Fruit fly (Drosophila melanogaster) whole organism, embryonic: ENCODE data around the gene CG42488.

Experiments used
- Abd-B ChIP-seq: fragments of 200-800 bp; sonication (Bioruptor generic); optimal IDR thresholded peaks from 2 replicates; lab custom pipeline; 2018; ENCODE audit warnings: missing biosample characterization, mild to moderate bottlenecking, missing genetic modification characterization, moderate library complexity
- Asciz ChIP-seq: fragments of 200-800 bp; sonication (Bioruptor generic); optimal IDR thresholded peaks from 2 replicates; lab custom pipeline; 2017; ENCODE audit warnings: missing biosample characterization, mild to moderate bottlenecking, missing genetic modification characterization, missing genetic modification reagents
- CG10431 ChIP-seq: fragments of 200-800 bp; sonication (Bioruptor generic); optimal IDR thresholded peaks from 3 replicates; lab custom pipeline; 2018; ENCODE audit warnings: missing biosample characterization, mild to moderate bottlenecking, missing genetic modification characterization
- CG10959 ChIP-seq: fragments of 200-800 bp; sonication (Bioruptor generic); IDR thresholded peaks from 2 replicates; pipeline ENCODE4 v1.3.6; 2022; ENCODE audit warnings: missing biosample characterization, missing genetic modification characterization
- CG12104 ChIP-seq: fragments of 200-800 bp; sonication (Bioruptor generic); optimal IDR thresholded peaks from 3 replicates; lab custom pipeline; 2016; ENCODE audit warnings: missing biosample characterization, missing genetic modification characterization
- CG1233 ChIP-seq: fragments of 200-800 bp; sonication (Bioruptor generic); optimal IDR thresholded peaks from 4 replicates; lab custom pipeline; 2018; ENCODE audit warnings: missing biosample characterization, mild to moderate bottlenecking, missing genetic modification characterization
- CG12391 ChIP-seq: fragments of 200-800 bp; sonication (Bioruptor generic); optimal IDR thresholded peaks from 3 replicates; lab custom pipeline; 2018; ENCODE audit warnings: missing biosample characterization, mild to moderate bottlenecking, missing genetic modification characterization, moderate library complexity
- CG14667 ChIP-seq: fragments of 200-800 bp; sonication (Bioruptor generic); IDR thresholded peaks from 2 replicates; pipeline ENCODE4 v1.3.6; 2022; ENCODE audit warnings: missing biosample characterization, missing genetic modification characterization
- CG14965 ChIP-seq: fragments of 200-800 bp; sonication (Bioruptor generic); optimal IDR thresholded peaks from 2 replicates; lab custom pipeline; 2016; ENCODE audit warnings: missing biosample characterization, missing genetic modification characterization, borderline replicate concordance
- CG17361 ChIP-seq: fragments of 200-800 bp; sonication (Bioruptor generic); IDR thresholded peaks from 3 replicates; pipeline ENCODE4 v1.3.6; 2022; ENCODE audit warnings: missing biosample characterization, missing genetic modification characterization
- CG33213 ChIP-seq: fragments of 200-800 bp; sonication (Bioruptor generic); optimal IDR thresholded peaks from 3 replicates; lab custom pipeline; 2016; ENCODE audit warnings: missing biosample characterization, missing genetic modification characterization
- CG4424 ChIP-seq: fragments of 200-800 bp; sonication (Bioruptor generic); optimal IDR thresholded peaks from 3 replicates; lab custom pipeline; 2016; ENCODE audit warnings: missing biosample characterization, missing genetic modification characterization
- CG4707 ChIP-seq: fragments of 200-800 bp; sonication (Bioruptor generic); optimal IDR thresholded peaks from 2 replicates; lab custom pipeline; 2018; ENCODE audit warnings: missing biosample characterization, mild to moderate bottlenecking, missing genetic modification characterization, moderate library complexity
- CG4730 ChIP-seq: fragments of 200-800 bp; sonication (Bioruptor generic); IDR thresholded peaks from 2 replicates; pipeline ENCODE4 v1.3.6; 2022; ENCODE audit warnings: missing biosample characterization, missing genetic modification characterization
- CG6175 ChIP-seq: fragments of 200-800 bp; sonication (Bioruptor generic); IDR thresholded peaks from 3 replicates; pipeline ENCODE4 v1.3.6; 2022; ENCODE audit warnings: missing biosample characterization, missing genetic modification characterization
- CG6854 ChIP-seq: fragments of 200-800 bp; sonication (Bioruptor generic); optimal IDR thresholded peaks from 3 replicates; lab custom pipeline; 2017; ENCODE audit warnings: missing biosample characterization, mild to moderate bottlenecking, missing genetic modification characterization
- CG8478 ChIP-seq: fragments of >200 bp; optimal IDR thresholded peaks from 2 replicates; lab custom pipeline; 2018
- HLH54F ChIP-seq: fragments of 200-800 bp; sonication (Bioruptor generic); optimal IDR thresholded peaks from 3 replicates; lab custom pipeline; 2016; ENCODE audit warnings: missing biosample characterization, missing genetic modification characterization
- HmgZ ChIP-seq: fragments of 200-800 bp; sonication (Bioruptor generic); optimal IDR thresholded peaks from 2 replicates; lab custom pipeline; 2018; ENCODE audit warnings: missing biosample characterization, mild to moderate bottlenecking, missing genetic modification characterization
- Hmr ChIP-seq: fragments of 200-800 bp; sonication (Bioruptor generic); optimal IDR thresholded peaks from 3 replicates; lab custom pipeline; 2017; ENCODE audit warnings: mild to moderate bottlenecking, missing biosample characterization, missing genetic modification reagents, missing genetic modification characterization
- Hr78 ChIP-seq, 2 experiments: fragments of 200-800 bp in 1 of 2; fragments of >200 bp in 1 of 2; sonication (Bioruptor generic) in 1 of 2; optimal IDR thresholded peaks; 2 replicates each; lab custom pipeline; 2017 to 2019; ENCODE audit warnings: missing biosample characterization in 2 of 2, missing genetic modification characterization in 2 of 2, mild to moderate bottlenecking in 1 of 2, moderate library complexity in 1 of 2
- Jarid2 ChIP-seq: fragments of 200-800 bp; sonication (Bioruptor generic); optimal IDR thresholded peaks from 3 replicates; lab custom pipeline; 2017; ENCODE audit warnings: mild to moderate bottlenecking, missing biosample characterization, missing genetic modification reagents, missing genetic modification characterization
- MBD-R2 ChIP-seq: fragments of 200-800 bp; sonication (Bioruptor generic); IDR thresholded peaks from 2 replicates; pipeline ENCODE4 v1.3.6; 2022; ENCODE audit warnings: missing biosample characterization, missing genetic modification characterization
- Mad ChIP-seq: fragments of 200-800 bp; sonication (Bioruptor generic); optimal IDR thresholded peaks from 2 replicates; lab custom pipeline; 2016; ENCODE audit warnings: missing biosample characterization, missing genetic modification characterization
- Med ChIP-seq: fragments of 200-800 bp; sonication (Bioruptor generic); peaks from one replicate; lab custom pipeline; 2016; ENCODE audit warnings: missing biosample characterization, missing genetic modification characterization, mild to moderate bottlenecking, inconsistent platforms, moderate library complexity
- Nf-YC ChIP-seq: fragments of 200-800 bp; optimal IDR thresholded peaks from 3 replicates; lab custom pipeline; 2019; ENCODE audit warnings: missing biosample characterization, mild to moderate bottlenecking, missing genetic modification characterization, moderate library complexity
- Scr ChIP-seq: fragments of 200-800 bp; sonication (Bioruptor generic); IDR thresholded peaks from 2 replicates; pipeline ENCODE4 v1.3.6; 2022; ENCODE audit warnings: missing biosample characterization, missing genetic modification characterization; ENCODE audit not compliant: partially characterized antibody
- Six4 ChIP-seq: fragments of 200-800 bp; sonication (Bioruptor generic); optimal IDR thresholded peaks from 2 replicates; lab custom pipeline; 2016; ENCODE audit warnings: missing biosample characterization, missing genetic modification characterization
- Sox102F ChIP-seq: fragments of 200-800 bp; sonication (Bioruptor generic); optimal IDR thresholded peaks from 2 replicates; lab custom pipeline; 2018; ENCODE audit warnings: missing biosample characterization, mild to moderate bottlenecking, missing genetic modification characterization, moderate library complexity
- Ssrp ChIP-seq: fragments of 200-800 bp; sonication (Bioruptor generic); optimal IDR thresholded peaks from 2 replicates; lab custom pipeline; 2018; ENCODE audit warnings: missing biosample characterization, mild to moderate bottlenecking, missing genetic modification characterization, moderate library complexity
- aop ChIP-seq: fragments of 200-800 bp; sonication (Bioruptor generic); IDR thresholded peaks from 2 replicates; pipeline ENCODE4 v1.3.6; 2022; ENCODE audit warnings: missing biosample characterization, missing genetic modification characterization
- ato ChIP-seq: fragments of 200-800 bp; sonication (Bioruptor generic); IDR thresholded peaks from 2 replicates; pipeline ENCODE4 v1.3.6; 2022; ENCODE audit warnings: missing biosample characterization, missing genetic modification characterization; ENCODE audit not compliant: partially characterized antibody
- cg ChIP-seq: fragments of 200-800 bp; sonication (Bioruptor generic); optimal IDR thresholded peaks from 3 replicates; lab custom pipeline; 2019; ENCODE audit warnings: missing biosample characterization, mild to moderate bottlenecking, missing genetic modification characterization, moderate library complexity
- chn ChIP-seq: fragments of 200-800 bp; sonication (Bioruptor generic); optimal IDR thresholded peaks from 2 replicates; lab custom pipeline; 2016; ENCODE audit warnings: missing biosample characterization, missing genetic modification characterization
- en ChIP-seq: fragments of 200-800 bp; sonication (Bioruptor generic); optimal IDR thresholded peaks from 2 replicates; lab custom pipeline; 2016; ENCODE audit warnings: missing biosample characterization, missing genetic modification characterization
- fd102C ChIP-seq: fragments of 200-800 bp; sonication (Bioruptor generic); optimal IDR thresholded peaks from 2 replicates; lab custom pipeline; 2018; ENCODE audit warnings: missing biosample characterization, mild to moderate bottlenecking, missing genetic modification characterization, moderate library complexity
- fru ChIP-seq: fragments of >200 bp; optimal IDR thresholded peaks from 2 replicates; lab custom pipeline; 2017
- gcm2 ChIP-seq: fragments of 200-800 bp; sonication (Bioruptor generic); optimal IDR thresholded peaks from 2 replicates; lab custom pipeline; 2016; ENCODE audit warnings: missing biosample characterization, missing genetic modification characterization
- gsb-n ChIP-seq: fragments of 200-800 bp; sonication (Bioruptor generic); optimal IDR thresholded peaks from 3 replicates; lab custom pipeline; 2018; ENCODE audit warnings: missing biosample characterization, mild to moderate bottlenecking, missing genetic modification characterization
- ham ChIP-seq: fragments of 200-800 bp; sonication (Bioruptor generic); IDR thresholded peaks from 2 replicates; pipeline ENCODE4 v1.3.6; 2022; ENCODE audit warnings: missing biosample characterization, missing genetic modification characterization
- insv ChIP-seq, 2 experiments: fragments of 200-800 bp; sonication (Bioruptor generic); optimal IDR thresholded peaks; 3 replicates each; lab custom pipeline; 2016 to 2018; ENCODE audit warnings: missing biosample characterization in 2 of 2, missing genetic modification characterization in 2 of 2
- ken ChIP-seq: fragments of 200-800 bp; sonication (Bioruptor generic); IDR thresholded peaks from 3 replicates; pipeline ENCODE4 v1.3.6; 2022; ENCODE audit warnings: missing biosample characterization, missing genetic modification characterization
- oc ChIP-seq: fragments of 200-800 bp; sonication (Bioruptor generic); optimal IDR thresholded peaks from 2 replicates; lab custom pipeline; 2018; ENCODE audit warnings: missing biosample characterization, mild to moderate bottlenecking, missing genetic modification characterization, moderate library complexity
- peb ChIP-seq: fragments of 200-800 bp; sonication (Bioruptor generic); IDR thresholded peaks from 2 replicates; pipeline ENCODE4 v1.3.6; 2022; ENCODE audit warnings: missing biosample characterization, missing genetic modification characterization
- phol ChIP-seq: fragments of 200-800 bp; sonication (Bioruptor generic); optimal IDR thresholded peaks from 3 replicates; lab custom pipeline; 2018; ENCODE audit warnings: missing biosample characterization, mild to moderate bottlenecking, missing genetic modification characterization, moderate library complexity
- pum ChIP-seq: fragments of 200-800 bp; sonication (Bioruptor generic); optimal IDR thresholded peaks from 2 replicates; lab custom pipeline; 2016; ENCODE audit warnings: missing biosample characterization, missing genetic modification characterization
- schlank ChIP-seq: fragments of 200-800 bp; sonication (Bioruptor generic); optimal IDR thresholded peaks from 2 replicates; lab custom pipeline; 2018; ENCODE audit warnings: missing biosample characterization, mild to moderate bottlenecking, missing genetic modification characterization
- sima ChIP-seq: fragments of 200-800 bp; sonication (Bioruptor generic); optimal IDR thresholded peaks from 2 replicates; lab custom pipeline; 2016; ENCODE audit warnings: missing biosample characterization, missing genetic modification characterization
- so ChIP-seq: fragments of 200-800 bp; sonication (Bioruptor generic); IDR thresholded peaks from 3 replicates; pipeline ENCODE4 v1.3.6; 2022; ENCODE audit warnings: missing biosample characterization, missing genetic modification characterization
- sr ChIP-seq: fragments of 200-800 bp; sonication (Bioruptor generic); IDR thresholded peaks from 3 replicates; pipeline ENCODE4 v1.3.6; 2022; ENCODE audit warnings: missing biosample characterization, missing genetic modification characterization
- z ChIP-seq: fragments of 200-800 bp; sonication (Bioruptor generic); IDR thresholded peaks from 3 replicates; pipeline ENCODE4 v1.3.6; 2022; ENCODE audit warnings: missing biosample characterization, missing genetic modification characterization
- zf30C ChIP-seq: fragments of 200-800 bp; sonication (Bioruptor generic); optimal IDR thresholded peaks from 3 replicates; lab custom pipeline; 2018; ENCODE audit warnings: missing biosample characterization, mild to moderate bottlenecking, missing genetic modification characterization
- zfh2 ChIP-seq: fragments of 200-800 bp; sonication (Bioruptor generic); optimal IDR thresholded peaks from 2 replicates; lab custom pipeline; 2016; ENCODE audit warnings: missing biosample characterization, missing genetic modification characterization

Gene CG42488

DNA sequence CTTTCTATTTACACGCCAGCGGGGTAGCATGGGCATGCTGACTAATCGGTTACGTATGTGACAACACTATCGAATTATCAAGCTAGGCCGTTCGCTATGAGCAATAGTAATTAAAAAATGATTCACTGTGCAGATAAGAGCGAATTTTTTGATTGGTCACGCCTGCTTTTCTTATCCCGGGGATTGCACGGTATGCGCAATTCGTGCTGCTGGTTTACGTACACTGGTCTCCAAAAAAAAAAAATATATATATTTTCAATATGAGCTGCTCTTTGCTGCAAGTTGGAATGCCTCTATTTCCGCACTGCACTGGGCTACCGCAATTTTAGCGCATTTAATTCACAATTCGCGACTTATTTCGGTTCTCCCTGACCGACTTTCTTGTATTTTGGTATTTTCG is 7.5 kb downstream of the CG42488 start (continued):
- no peak for TF ChIP-seq Jarid2 (GFP tag; lab: Kevin White, UChicago)
- no peak for TF ChIP-seq zf30C (GFP tag; lab: Kevin White, UChicago)
- TF ChIP-seq insv (GFP tag; optimal IDR thresholded peaks at IDR 0.05; lab: Kevin White, UChicago): no peak
- no peak for TF ChIP-seq fd102C (GFP tag; lab: Kevin White, UChicago)
- TF ChIP-seq Med (GFP tag; lab: Kevin White, UChicago): no peak
- no peak for TF ChIP-seq CG4730 (GFP tag; lab: Robert Waterston, UW)
- TF ChIP-seq CG6175 (GFP tag; lab: Robert Waterston, UW): no peak
- TF ChIP-seq Scr (GFP tag; lab: Robert Waterston, UW): no peak
- TF ChIP-seq aop (GFP tag; lab: Robert Waterston, UW): no peak
- TF ChIP-seq phol: no peak
- TF ChIP-seq CG10431 (GFP tag; lab: Kevin White, UChicago): no peak
- no peak for TF ChIP-seq gcm2
- TF ChIP-seq CG8478 (lab: Kevin White, UChicago): no peak
- no peak for TF ChIP-seq CG14965 (GFP tag; lab: Kevin White, UChicago)
- no peak for TF ChIP-seq CG17361 (GFP tag; lab: Robert Waterston, UW)
- TF ChIP-seq z (GFP tag; lab: Robert Waterston, UW): no peak
- TF ChIP-seq zfh2 (GFP tag; lab: Kevin White, UChicago): no peak
- TF ChIP-seq MBD-R2 (GFP tag; lab: Robert Waterston, UW): no peak
- TF ChIP-seq CG10959 (GFP tag; lab: Robert Waterston, UW): no peak
- TF ChIP-seq CG6854 (GFP tag; lab: Kevin White, UChicago): no peak
- no peak for TF ChIP-seq HLH54F (GFP tag; lab: Kevin White, UChicago)
- no peak for TF ChIP-seq fru (lab: Kevin White, UChicago)
- TF ChIP-seq CG12391 (tag; lab: Kevin White, UChicago): no peak
- no peak for TF ChIP-seq CG33213 (GFP tag; lab: Kevin White, UChicago)
- TF ChIP-seq CG12104 (GFP tag; lab: Kevin White, UChicago): no peak
- no peak for TF ChIP-seq pum
- TF ChIP-seq CG4424 (GFP tag; lab: Kevin White, UChicago): no peak
- no peak for TF ChIP-seq Hr78 (GFP tag; optimal IDR thresholded peaks at IDR 0.05; lab: Kevin White, UChicago)
- TF ChIP-seq Ssrp (tag; lab: Kevin White, UChicago): no peak
- no peak for TF ChIP-seq CG1233 (GFP tag; lab: Kevin White, UChicago)
- TF ChIP-seq HmgZ (tag; lab: Kevin White, UChicago): no peak
- TF ChIP-seq schlank (tag; lab: Kevin White, UChicago): no peak
- no peak for TF ChIP-seq CG4707
- TF ChIP-seq CG14667 (GFP tag; lab: Robert Waterston, UW): no peak
- no peak; the same call in 2 of the 3 replicates for TF ChIP-seq so (GFP tag; lab: Robert Waterston, UW)
- peak; percentile 29; the same call in 1 of the 3 replicates for TF ChIP-seq ken
- no peak for TF ChIP-seq Six4 (GFP tag; lab: Kevin White, UChicago)
- no peak for TF ChIP-seq sima (GFP tag; lab: Kevin White, UChicago)
- TF ChIP-seq Sox102F (GFP tag; lab: Kevin White, UChicago): peak; percentile 52
- TF ChIP-seq ato (GFP tag; lab: Robert Waterston, UW): no peak
- TF ChIP-seq cg (GFP tag; lab: Kevin White, UChicago): no peak
- no peak for TF ChIP-seq peb
- no peak for TF ChIP-seq chn (GFP tag; lab: Kevin White, UChicago)
- peak; percentile 29 for TF ChIP-seq oc (tag; lab: Kevin White, UChicago)
- no peak for TF ChIP-seq sr (GFP tag; lab: Robert Waterston, UW)
- no peak for TF ChIP-seq en (GFP tag; lab: Kevin White, UChicago)
- TF ChIP-seq Hmr (GFP tag; lab: Kevin White, UChicago): no peak
- no peak for TF ChIP-seq ham
- TF ChIP-seq Mad (GFP tag; lab: Kevin White, UChicago): no peak
- TF ChIP-seq Asciz (GFP tag; lab: Kevin White, UChicago): peak; percentile 29
- peak; percentile 2 for TF ChIP-seq gsb-n
- TF ChIP-seq Nf-YC (tag; lab: Kevin White, UChicago): peak; percentile 86
- TF ChIP-seq Abd-B (GFP tag; lab: Kevin White, UChicago): no peak
